Worm (Caenorhabditis elegans) whole organism, midembryonic: ENCODE data around the gene fbxb-65.

ENCODE experiments used
- med-1 ChIP-seq: sonication (generic microtip); optimal IDR thresholded peaks from 2 replicates; lab custom pipeline; 2017; ENCODE audit warnings: missing genetic modification characterization, mild to moderate bottlenecking, missing compliant biosample characterization, antibody characterized with exemption, missing genetic modification reagents; ENCODE audit not compliant: insufficient read depth
- ztf-29 ChIP-seq: fragments of 200-800 bp; sonication (Bioruptor generic); IDR thresholded peaks from 2 replicates; pipeline ENCODE4 v1.3.6; 2022; ENCODE audit warnings: missing genetic modification reagents, missing genetic modification characterization, missing compliant biosample characterization

DNA sequence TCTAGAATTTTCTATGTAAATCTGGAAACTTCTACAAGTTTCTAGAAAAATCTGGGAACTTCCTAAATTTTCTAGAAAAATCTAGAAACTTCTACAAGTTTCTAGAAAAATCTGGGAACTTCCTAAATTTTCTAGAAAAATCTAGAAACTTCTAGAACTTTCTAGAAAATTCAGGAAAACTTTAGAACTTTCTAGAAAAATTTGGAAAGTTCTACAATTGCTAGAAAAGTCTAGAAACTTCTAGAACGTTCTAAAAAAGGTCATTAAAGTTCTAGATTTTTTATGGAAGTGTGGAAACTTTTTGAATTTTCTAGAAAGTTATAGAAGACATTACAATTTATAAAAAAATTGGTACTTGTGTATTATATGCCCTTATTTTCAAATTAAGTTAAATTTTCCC lies 36.3 kb upstream of the fbxb-65 start, which contains the start of gene F55C9.5:
- no peak for TF ChIP-seq ztf-29 (GFP tag; lab: Robert Waterston, UW)
- TF ChIP-seq med-1 (GFP tag; lab: Kevin White, UChicago): no peak
